Fruit fly (Drosophila melanogaster) Kc167 (cell line): ENCODE results near the gene ntc.

Source experiments
- Myc ChIP-seq: fragments of >200 bp; optimal IDR thresholded peaks from 2 replicates; lab custom pipeline; 2017; ENCODE audit warnings: missing external identifiers
- Sin3A ChIP-seq: fragments of >200 bp; optimal IDR thresholded peaks from 2 replicates; lab custom pipeline; 2018; ENCODE audit warnings: missing external identifiers
- h ChIP-seq: fragments of >200 bp; optimal IDR thresholded peaks from 3 replicates; lab custom pipeline; 2018; ENCODE audit warnings: missing external identifiers
- psq ChIP-seq: fragments of >200 bp; optimal IDR thresholded peaks from 2 replicates; lab custom pipeline; 2017; ENCODE audit warnings: missing external identifiers
- ttk ChIP-seq: sonication (Bioruptor generic); optimal IDR thresholded peaks from 2 replicates; lab custom pipeline; 2017; ENCODE audit warnings: missing external identifiers

- TF ChIP-seq psq (lab: Kevin White, UChicago), result no peak
- no peak for TF ChIP-seq Myc (lab: Kevin White, UChicago)
- no peak for TF ChIP-seq Sin3A (lab: Kevin White, UChicago)
- TF ChIP-seq ttk (lab: Kevin White, UChicago), result no peak
- no peak for TF ChIP-seq h (lab: Kevin White, UChicago)
Measured at dm6 chr3L:3755101-3755500, 51.2 kb downstream of the ntc start, which contains the start of gene ppk27.
